Fruit fly (Drosophila melanogaster): ENCODE data around the gene CG45089.
A peak's percentile ranks its signal among the peaks of the same experiment; 100 is the strongest.

The CG45089 gene

dm6 chrX:7934679-7935078 lies 41.1 kb upstream of the CG45089 start, which contains the start of gene RpS14b (continued):
- TF ChIP-seq CG10321 (GFP tag; IDR thresholded peaks at IDR 0.05), result peak; percentile 42; the same call in 1 of the 2 replicates
- peak; percentile 69 for TF ChIP-seq Bgb (GFP tag; IDR thresholded peaks at IDR 0.05; ENCODE audit: partially characterized antibody)
- TF ChIP-seq gfzf (GFP tag; optimal IDR thresholded peaks at IDR 0.05), result peak; percentile 44
- peak; percentile 65 for TF ChIP-seq CG4360 (GFP tag; IDR thresholded peaks at IDR 0.05)
- peak; percentile 86 for TF ChIP-seq CG34422 (GFP tag; IDR thresholded peaks at IDR 0.05)
- TF ChIP-seq CG2889 (GFP tag; IDR thresholded peaks at IDR 0.05), result peak; percentile 53; the same call in 1 of the 3 replicates
- peak; percentile 41 for TF ChIP-seq CG31365 (tag; optimal IDR thresholded peaks at IDR 0.05)
- TF ChIP-seq CG12071 (GFP tag; optimal IDR thresholded peaks at IDR 0.05), result peak; percentile 42
- peak; percentile 28 for TF ChIP-seq repo (GFP tag; optimal IDR thresholded peaks at IDR 0.05)
- peak; percentile 70 for TF ChIP-seq CG4328 (GFP tag; optimal IDR thresholded peaks at IDR 0.05)
- TF ChIP-seq C15 (GFP tag; IDR thresholded peaks at IDR 0.05), result peak; percentile 61; the same call in 1 of the 3 replicates
- no peak for TF ChIP-seq GATAe (GFP tag; conservative IDR thresholded peaks at IDR 0.05)
- TF ChIP-seq CTCF (GFP tag; optimal IDR thresholded peaks at IDR 0.05), result peak; percentile 26
- peak; percentile 42; the same call in 1 of the 2 replicates for TF ChIP-seq sim (GFP tag; IDR thresholded peaks at IDR 0.05)
- TF ChIP-seq Taf1 (GFP tag; IDR thresholded peaks at IDR 0.05), result no peak
- TF ChIP-seq CG12236 (GFP tag; optimal IDR thresholded peaks at IDR 0.05), result no peak
- peak; percentile 41; the same call in 1 of the 3 replicates for TF ChIP-seq hb (GFP tag; IDR thresholded peaks at IDR 0.05; ENCODE audit: partially characterized antibody)
- TF ChIP-seq btn (GFP tag; optimal IDR thresholded peaks at IDR 0.05), result peak; percentile 7
- TF ChIP-seq nmo (GFP tag; optimal IDR thresholded peaks at IDR 0.05), result peak; percentile 30
- TF ChIP-seq run (tag; optimal IDR thresholded peaks at IDR 0.05), result no peak
- TF ChIP-seq Dad (GFP tag; optimal IDR thresholded peaks at IDR 0.05), result peak; percentile 45
- peak; percentile 45 for TF ChIP-seq CG10209 (GFP tag; optimal IDR thresholded peaks at IDR 0.05)
- peak; percentile 31 for TF ChIP-seq CG7839 (tag; optimal IDR thresholded peaks at IDR 0.05)
- peak; percentile 55 for TF ChIP-seq gcm2 (GFP tag; optimal IDR thresholded peaks at IDR 0.05)
- TF ChIP-seq trem (tag; optimal IDR thresholded peaks at IDR 0.05), result peak; percentile 51
- TF ChIP-seq Dip3 (GFP tag; optimal IDR thresholded peaks at IDR 0.05), result peak; percentile 57
- peak; percentile 70; the same call in 1 of the 2 replicates for TF ChIP-seq CG42726 (GFP tag; IDR thresholded peaks at IDR 0.05; ENCODE audit: partially characterized antibody)
- peak; percentile 67 for TF ChIP-seq inv (GFP tag; IDR thresholded peaks at IDR 0.05; ENCODE audit: partially characterized antibody)
- no peak for TF ChIP-seq CG13123 (GFP tag; optimal IDR thresholded peaks at IDR 0.05)
- TF ChIP-seq CG17802 (tag; optimal IDR thresholded peaks at IDR 0.05), result no peak
- peak; percentile 53 for TF ChIP-seq nau (GFP tag; optimal IDR thresholded peaks at IDR 0.05)
- peak; percentile 40 for TF ChIP-seq CG4854 (GFP tag; optimal IDR thresholded peaks at IDR 0.05)
- peak; percentile 78 for TF ChIP-seq rib (GFP tag; IDR thresholded peaks at IDR 0.05)
- peak; percentile 61 for TF ChIP-seq CG3847 (GFP tag; IDR thresholded peaks at IDR 0.05)
- TF ChIP-seq CG11398 (GFP tag; optimal IDR thresholded peaks at IDR 0.05), result no peak
- no peak for TF ChIP-seq CG5953 (GFP tag; IDR thresholded peaks at IDR 0.05)
- peak; percentile 45 for TF ChIP-seq tin (GFP tag; optimal IDR thresholded peaks at IDR 0.05)
- TF ChIP-seq Max (GFP tag; optimal IDR thresholded peaks at IDR 0.05), result peak; percentile 51
- TF ChIP-seq CG13287 (GFP tag; IDR thresholded peaks at IDR 0.05; ENCODE audit: partially characterized antibody), result peak; percentile 82
- TF ChIP-seq exex (tag; optimal IDR thresholded peaks at IDR 0.05), result no peak
- TF ChIP-seq CG8281 (tag; optimal IDR thresholded peaks at IDR 0.05), result no peak
- TF ChIP-seq yki (optimal IDR thresholded peaks at IDR 0.05), result no peak
- TF ChIP-seq Asciz (GFP tag; optimal IDR thresholded peaks at IDR 0.05), result peak; percentile 39
- TF ChIP-seq HLH4C (GFP tag; IDR thresholded peaks at IDR 0.05; ENCODE audit: partially characterized antibody), result peak; percentile 72
- TF ChIP-seq CG7745 (tag; optimal IDR thresholded peaks at IDR 0.05), result no peak
- no peak for TF ChIP-seq Hr78 (GFP tag; optimal IDR thresholded peaks at IDR 0.05)
- TF ChIP-seq Tbp (GFP tag; optimal IDR thresholded peaks at IDR 0.05), result no peak
- no peak for TF ChIP-seq Blimp-1 (GFP tag; optimal IDR thresholded peaks at IDR 0.05)
- peak; percentile 24 for TF ChIP-seq wek (GFP tag; optimal IDR thresholded peaks at IDR 0.05)
- peak; percentile 44 for TF ChIP-seq CG11504 (tag; optimal IDR thresholded peaks at IDR 0.05)

Data from whole organism, embryonic.